Worm (Caenorhabditis elegans): ENCODE measurements around the gene K12H6.9.

The K12H6.9 gene

DNA sequence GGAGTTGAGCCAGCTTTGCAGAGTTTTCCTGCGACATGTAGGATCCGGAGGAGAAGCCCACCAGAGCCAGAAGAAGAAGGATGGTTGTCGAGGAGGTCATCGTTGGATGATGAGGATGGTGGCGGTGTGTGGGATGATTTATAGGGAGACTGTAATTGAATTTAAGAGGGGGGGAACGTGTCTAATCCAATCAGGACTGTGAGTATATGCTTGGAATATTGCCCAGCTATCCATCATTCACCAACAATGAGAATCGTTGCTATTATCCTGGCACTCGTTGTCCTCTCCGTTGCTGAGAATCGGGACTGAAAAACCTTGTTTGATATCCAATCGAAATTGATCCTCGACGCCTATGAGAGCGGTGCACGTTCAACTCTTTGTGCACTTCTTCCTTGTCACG, 1.9 kb downstream of the K12H6.9 start, which contains the start of gene K12H6.5:
TSS of gene K12H6.5 (minus strand) at position 101 of the 400 bp plus-strand sequence.
- TF ChIP-seq attf-3 (GFP tag; conservative IDR thresholded peaks at IDR 0.05) (no peak), Y53F4B.3 (GFP tag; IDR thresholded peaks at IDR 0.05) (no peak), tlf-1 (GFP tag; optimal IDR thresholded peaks at IDR 0.05) (no peak), mel-28 (tag; optimal IDR thresholded peaks at IDR 0.05; ENCODE audit: borderline replicate concordance) (no peak), bed-1 (GFP tag; IDR thresholded peaks at IDR 0.05) (no peak), madf-8 (GFP tag; conservative IDR thresholded peaks at IDR 0.05) (no peak), F49E8.2 (tag; optimal IDR thresholded peaks at IDR 0.05; ENCODE audit: insufficient read depth) (no peak), B0035.1 (tag; optimal IDR thresholded peaks at IDR 0.05) (no peak), Y56A3A.18 (GFP tag; IDR thresholded peaks at IDR 0.05) (no peak), pha-4 (tag; optimal IDR thresholded peaks at IDR 0.05) (no peak)

DNA sequence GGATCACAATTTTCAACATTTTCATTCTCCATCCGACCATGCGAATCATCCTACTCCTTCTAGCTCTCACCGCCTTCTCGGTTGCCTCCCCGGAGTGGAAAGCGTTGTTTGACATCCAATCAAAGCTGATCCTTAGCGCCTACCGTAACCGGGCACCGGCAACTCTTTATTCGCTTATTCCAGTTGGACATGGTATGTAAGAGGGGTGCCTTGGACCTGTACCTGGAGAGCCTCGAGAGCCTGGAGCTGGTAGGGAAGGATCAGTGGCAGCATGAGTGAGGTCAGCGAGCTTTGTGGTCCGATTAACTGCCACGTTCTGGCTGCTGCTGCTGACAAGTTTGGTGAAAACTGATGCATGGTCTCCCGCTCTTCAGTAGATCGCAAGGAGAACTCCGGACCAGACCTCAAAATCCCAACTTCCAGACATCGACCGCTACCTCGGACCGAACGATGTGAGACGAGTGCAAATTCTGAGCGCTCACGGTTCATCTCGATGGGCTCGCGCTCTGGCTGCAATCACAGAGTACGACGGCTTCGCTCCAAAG, 3.7 kb downstream of the K12H6.9 start, which contains the start of gene K12H6.8:
TSS of gene K12H6.8 (plus strand) at position 38 of the 545 bp plus-strand sequence.
- TF ChIP-seq gei-17 (GFP tag; optimal IDR thresholded peaks at IDR 0.05) (no peak), nhr-90 (tag; optimal IDR thresholded peaks at IDR 0.05) (no peak), F22D6.2 (tag; optimal IDR thresholded peaks at IDR 0.05) (no peak), aptf-3 (GFP tag; IDR thresholded peaks at IDR 0.05) (no peak), repo-1 (tag; optimal IDR thresholded peaks at IDR 0.05) (peak; percentile 17), B0336.3 (GFP tag; IDR thresholded peaks at IDR 0.05) (0 out of 2 replicates have a peak, but pooled peaks have one; percentile 27), egrh-3 (GFP tag; IDR thresholded peaks at IDR 0.05) (0 out of 2 replicates have a peak, but pooled peaks have one; percentile 37), zfh-2 (GFP tag; conservative IDR thresholded peaks at IDR 0.05) (peak; percentile 69), ztf-3 (GFP tag; optimal IDR thresholded peaks at IDR 0.05) (no peak), mcd-1 (GFP tag; IDR thresholded peaks at IDR 0.05) (0 out of 2 replicates have a peak, but pooled peaks have one; percentile 40), nhr-27 (tag; optimal IDR thresholded peaks at IDR 0.05) (no peak), bed-2 (GFP tag; IDR thresholded peaks at IDR 0.05) (no peak)

DNA sequence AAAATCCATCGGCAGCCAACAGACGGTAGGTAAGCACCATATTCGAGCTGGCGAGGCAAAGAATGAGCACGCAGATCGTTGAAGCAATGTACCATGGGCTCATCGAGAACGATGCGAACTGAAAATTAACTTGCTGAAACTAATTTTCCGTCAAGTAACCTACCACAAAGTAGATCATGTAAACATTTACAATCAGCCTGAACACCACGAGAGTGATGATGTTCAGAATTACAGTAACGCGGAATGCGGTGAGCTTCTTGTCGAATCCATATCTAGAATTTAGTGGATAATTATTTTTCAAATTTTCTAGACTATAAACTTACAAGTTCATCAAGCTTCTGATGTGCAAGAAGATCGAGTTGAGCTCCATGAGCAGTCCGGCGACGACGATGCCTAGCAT, 5.3 kb downstream of the K12H6.9 start:
- no peak for TF ChIP-seq lin-40 (tag; optimal IDR thresholded peaks at IDR 0.05)
- TF ChIP-seq F10E7.11 (tag; optimal IDR thresholded peaks at IDR 0.05) = no peak
- TF ChIP-seq Y95B8A.8 (GFP tag; IDR thresholded peaks at IDR 0.05) = no peak
- no peak for TF ChIP-seq attf-3 (GFP tag; conservative IDR thresholded peaks at IDR 0.05)
- no peak for TF ChIP-seq F23B12.7 (tag; optimal IDR thresholded peaks at IDR 0.05; ENCODE audit: insufficient read depth)
- TF ChIP-seq madf-6 (GFP tag; IDR thresholded peaks at IDR 0.05) = no peak
- TF ChIP-seq lir-1 (GFP tag; conservative IDR thresholded peaks at IDR 0.05) = no peak
- no peak for TF ChIP-seq snpc-3.4 (tag; optimal IDR thresholded peaks at IDR 0.05)
- no peak for TF ChIP-seq snpc-4 (GFP tag; optimal IDR thresholded peaks at IDR 0.05)
- TF ChIP-seq snpc-4 (tag; optimal IDR thresholded peaks at IDR 0.05) = no peak
- TF ChIP-seq chd-7 (tag; optimal IDR thresholded peaks at IDR 0.05) = no peak
- no peak for TF ChIP-seq repo-1 (tag; optimal IDR thresholded peaks at IDR 0.05)
- no peak for TF ChIP-seq atf-7 (tag; optimal IDR thresholded peaks at IDR 0.05)
- no peak for TF ChIP-seq B0261.1 (tag; optimal IDR thresholded peaks at IDR 0.05)
- TF ChIP-seq nhr-179 (tag; optimal IDR thresholded peaks at IDR 0.05) = no peak
